Worm (Caenorhabditis elegans) whole organism, L3 larva: ENCODE data around the gene K12H6.7.

ENCODE experiments used
- R02D3.7 ChIP-seq: fragments of 150-350 bp; optimal IDR thresholded peaks from 2 replicates; lab custom pipeline; 2014; ENCODE audit warnings: missing biosample characterization, missing genetic modification characterization
- ceh-16 ChIP-seq: sonication (generic microtip); optimal IDR thresholded peaks from 2 replicates; lab custom pipeline; 2017; ENCODE audit warnings: missing biosample characterization, missing genetic modification characterization
- ceh-82 ChIP-seq: fragments of 150-350 bp; optimal IDR thresholded peaks from 2 replicates; lab custom pipeline; 2014; ENCODE audit warnings: missing biosample characterization, missing genetic modification characterization
- ceh-9 ChIP-seq: sonication (generic microtip); optimal IDR thresholded peaks from 2 replicates; lab custom pipeline; 2018; ENCODE audit warnings: missing biosample characterization, missing genetic modification characterization
- daf-12 ChIP-seq: fragments of 150-350 bp; optimal IDR thresholded peaks from 2 replicates; lab custom pipeline; 2014; ENCODE audit warnings: missing biosample characterization, missing genetic modification reagents, missing genetic modification characterization
- egl-5 ChIP-seq: fragments of 150-350 bp; optimal IDR thresholded peaks from 2 replicates; lab custom pipeline; 2017; ENCODE audit warnings: missing biosample characterization, missing genetic modification reagents, missing genetic modification characterization, inconsistent platforms
- elt-1 ChIP-seq: fragments of 150-350 bp; optimal IDR thresholded peaks from 2 replicates; lab custom pipeline; 2014; ENCODE audit warnings: missing biosample characterization, missing genetic modification characterization
- elt-2 ChIP-seq: sonication (generic microtip); optimal IDR thresholded peaks from 2 replicates; lab custom pipeline; 2016; ENCODE audit warnings: missing genetic modification reagents, mild to moderate bottlenecking, missing genetic modification characterization, missing compliant biosample characterization
- elt-3 ChIP-seq, 3 experiments: fragments of 150-350 bp in 1 of 3; sonication (generic microtip) in 2 of 3; optimal IDR thresholded peaks; 2 replicates in 2 of 3; 4 replicates in 1 of 3; lab custom pipeline; 2014 to 2017; ENCODE audit warnings: missing biosample characterization in 3 of 3, missing genetic modification characterization in 3 of 3
- eor-1 ChIP-seq, 2 experiments: fragments of 150-350 bp; optimal IDR thresholded peaks; 2 replicates each; lab custom pipeline; 2014 to 2018; ENCODE audit warnings: missing biosample characterization in 2 of 2, missing genetic modification characterization in 2 of 2
- fkh-10 ChIP-seq: sonication (generic microtip); optimal IDR thresholded peaks from 2 replicates; lab custom pipeline; 2017; ENCODE audit warnings: missing biosample characterization, missing genetic modification reagents, missing genetic modification characterization
- fkh-2 ChIP-seq: fragments of 150-350 bp; optimal IDR thresholded peaks from 2 replicates; lab custom pipeline; 2014; ENCODE audit warnings: missing biosample characterization, missing genetic modification reagents, missing genetic modification characterization
- fos-1 ChIP-seq: fragments of 150-350 bp; optimal IDR thresholded peaks from 2 replicates; lab custom pipeline; 2014; ENCODE audit warnings: missing biosample characterization, missing genetic modification characterization
- hmg-11 ChIP-seq: sonication (generic microtip); optimal IDR thresholded peaks from 2 replicates; lab custom pipeline; 2016; ENCODE audit warnings: missing genetic modification characterization, missing compliant biosample characterization
- lin-15B ChIP-seq: fragments of 150-350 bp; optimal IDR thresholded peaks from 2 replicates; lab custom pipeline; 2014; ENCODE audit warnings: missing biosample characterization, missing genetic modification characterization
- lsy-12 ChIP-seq: sonication (generic microtip); optimal IDR thresholded peaks from 2 replicates; lab custom pipeline; 2016; ENCODE audit warnings: mild to moderate bottlenecking, missing genetic modification characterization, missing compliant biosample characterization
- mml-1 ChIP-seq: fragments of 150-350 bp; sonication (generic microtip); optimal IDR thresholded peaks from 3 replicates; lab custom pipeline; 2014; ENCODE audit warnings: missing biosample characterization, missing genetic modification characterization
- nfya-1 ChIP-seq: sonication (generic microtip); optimal IDR thresholded peaks from 2 replicates; lab custom pipeline; 2017; ENCODE audit warnings: missing genetic modification characterization, mild to moderate bottlenecking, missing compliant biosample characterization, antibody characterized with exemption, moderate library complexity; ENCODE audit not compliant: insufficient read depth
- nhr-11 ChIP-seq: fragments of 150-350 bp; optimal IDR thresholded peaks from 2 replicates; lab custom pipeline; 2014; ENCODE audit warnings: missing biosample characterization, missing genetic modification characterization
- nhr-12 ChIP-seq: fragments of 150-350 bp; optimal IDR thresholded peaks from 2 replicates; lab custom pipeline; 2014; ENCODE audit warnings: missing biosample characterization, missing genetic modification characterization
- nhr-23 ChIP-seq: fragments of 150-350 bp; optimal IDR thresholded peaks from 2 replicates; lab custom pipeline; 2014; ENCODE audit warnings: missing biosample characterization, missing genetic modification reagents, missing genetic modification characterization
- nhr-237 ChIP-seq: fragments of 150-350 bp; optimal IDR thresholded peaks from 2 replicates; lab custom pipeline; 2014; ENCODE audit warnings: missing biosample characterization, missing genetic modification characterization
- nhr-25 ChIP-seq: sonication (generic microtip); optimal IDR thresholded peaks from 2 replicates; lab custom pipeline; 2017; ENCODE audit warnings: missing biosample characterization, missing genetic modification characterization
- nhr-28 ChIP-seq: fragments of 150-350 bp; optimal IDR thresholded peaks from 2 replicates; lab custom pipeline; 2014; ENCODE audit warnings: missing biosample characterization, missing genetic modification characterization
- nhr-43 ChIP-seq: sonication (generic microtip); optimal IDR thresholded peaks from 2 replicates; lab custom pipeline; 2016; ENCODE audit warnings: mild to moderate bottlenecking, missing genetic modification characterization, missing compliant biosample characterization; ENCODE audit not compliant: poor library complexity, severe bottlenecking
- nhr-67 ChIP-seq: fragments of 150-350 bp; optimal IDR thresholded peaks from 2 replicates; lab custom pipeline; 2014; ENCODE audit warnings: missing biosample characterization, missing genetic modification characterization
- nhr-76 ChIP-seq: fragments of 150-350 bp; sonication (generic microtip); optimal IDR thresholded peaks from 5 replicates; lab custom pipeline; 2014; ENCODE audit warnings: missing biosample characterization, missing genetic modification characterization
- nhr-77 ChIP-seq: fragments of 150-350 bp; optimal IDR thresholded peaks from 2 replicates; lab custom pipeline; 2014; ENCODE audit warnings: missing biosample characterization, missing genetic modification characterization
- pha-4 ChIP-seq: fragments of 150-350 bp; optimal IDR thresholded peaks from 2 replicates; lab custom pipeline; 2014; ENCODE audit warnings: missing biosample characterization, missing genetic modification reagents, missing genetic modification characterization
- pqm-1 ChIP-seq: fragments of 150-350 bp; optimal IDR thresholded peaks from 2 replicates; lab custom pipeline; 2017; ENCODE audit warnings: missing biosample characterization, missing genetic modification characterization, inconsistent platforms
- skn-1 ChIP-seq: fragments of 150-350 bp; optimal IDR thresholded peaks from 2 replicates; lab custom pipeline; 2014; ENCODE audit warnings: missing biosample characterization, missing genetic modification characterization
- tbx-2 ChIP-seq: sonication (generic microtip); optimal IDR thresholded peaks from 2 replicates; lab custom pipeline; 2016; ENCODE audit warnings: mild to moderate bottlenecking, missing genetic modification characterization, missing compliant biosample characterization
- unc-39 ChIP-seq: sonication (generic microtip); optimal IDR thresholded peaks from 4 replicates; lab custom pipeline; 2017; ENCODE audit warnings: missing biosample characterization, missing genetic modification characterization
- unc-62 ChIP-seq: fragments of 150-350 bp; sonication (generic microtip); optimal IDR thresholded peaks from 4 replicates; lab custom pipeline; 2014; ENCODE audit warnings: missing biosample characterization, missing genetic modification reagents, missing genetic modification characterization
- zag-1 ChIP-seq: fragments of 150-350 bp; optimal IDR thresholded peaks from 2 replicates; lab custom pipeline; 2014; ENCODE audit warnings: missing biosample characterization, missing genetic modification characterization
- ztf-11 ChIP-seq: fragments of 150-350 bp; optimal IDR thresholded peaks from 2 replicates; lab custom pipeline; 2014; ENCODE audit warnings: missing biosample characterization, missing genetic modification characterization
- ztf-4 ChIP-seq: fragments of 150-350 bp; optimal IDR thresholded peaks from 2 replicates; lab custom pipeline; 2014; ENCODE audit warnings: missing biosample characterization, missing genetic modification characterization

K12H6.7 gene

DNA sequence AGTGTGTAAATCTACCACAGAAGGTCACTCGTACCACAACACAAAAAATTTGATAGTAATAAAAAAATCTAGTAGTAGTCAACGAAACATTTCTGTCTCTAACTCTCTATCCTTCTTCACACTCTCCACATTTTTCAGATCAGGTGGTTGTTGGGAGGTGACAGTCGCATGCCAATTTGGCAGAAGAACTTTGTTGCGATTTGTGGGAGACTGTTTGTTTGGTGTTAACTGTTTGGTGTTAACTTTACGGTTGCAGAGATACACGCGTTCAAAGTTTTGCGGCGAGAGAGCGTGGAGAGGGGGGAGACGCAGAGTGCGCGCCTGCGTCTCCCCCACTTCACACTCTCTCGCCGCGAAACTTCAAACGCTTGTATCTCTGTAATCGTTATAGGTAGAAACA is 31.8 kb downstream of the K12H6.7 start:
- peak; percentile 8 for TF ChIP-seq elt-2 (tag; lab: Kevin White, UChicago)
- no peak for TF ChIP-seq nfya-1
- peak; percentile 42 for TF ChIP-seq pha-4 (tag; lab: Kevin White, UChicago)

DNA sequence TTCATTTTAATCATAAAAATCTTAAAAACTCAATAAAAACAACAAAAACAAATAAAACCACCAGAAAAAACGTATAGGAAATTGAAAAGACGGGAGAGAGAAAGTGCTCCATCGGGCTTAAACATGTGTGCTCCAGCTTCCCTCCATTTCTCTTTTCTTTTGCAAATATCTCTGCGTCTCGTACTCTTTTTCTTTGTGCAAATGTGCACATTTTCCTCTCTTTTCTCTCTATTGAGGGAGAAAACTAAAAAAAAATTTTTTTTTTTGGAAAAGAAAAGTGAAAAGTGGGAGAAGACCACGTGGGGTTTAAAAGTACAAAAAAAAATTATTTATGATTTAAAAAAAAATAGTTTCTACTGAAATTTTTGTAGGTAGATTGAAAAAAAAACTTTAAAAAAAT is 32.5 kb downstream of the K12H6.7 start:
- TF ChIP-seq fkh-10 (GFP tag; lab: Kevin White, UChicago) (no peak), elt-3 (tag; optimal IDR thresholded peaks at IDR 0.05; lab: Kevin White, UChicago) (no peak), pha-4 (tag; lab: Kevin White, UChicago) (peak; percentile 63), nfya-1 (peak; percentile 67), lin-15B (tag; lab: Kevin White, UChicago) (peak; percentile 4), ceh-82 (tag; lab: Kevin White, UChicago) (no peak)
- TF ChIP-seq, all 47 proteins: peak for 3

- TF ChIP-seq nhr-237 (tag; lab: Kevin White, UChicago) = no peak
- TF ChIP-seq nhr-11 = no peak
- TF ChIP-seq nhr-25 (tag; lab: Kevin White, UChicago) = peak; percentile 18
- TF ChIP-seq nhr-67 (tag; lab: Kevin White, UChicago) = no peak
- TF ChIP-seq fos-1 (tag; lab: Kevin White, UChicago) = no peak
- no peak for TF ChIP-seq ceh-9 (tag; lab: Kevin White, UChicago)
- no peak for TF ChIP-seq nhr-28
- peak; percentile 15 for TF ChIP-seq nhr-43 (tag; lab: Kevin White, UChicago)
- peak; percentile 37 for TF ChIP-seq mml-1
- TF ChIP-seq fkh-2 (tag; lab: Kevin White, UChicago) = no peak
- no peak for TF ChIP-seq eor-1 (tag; optimal IDR thresholded peaks at IDR 0.05; lab: Kevin White, UChicago)
- TF ChIP-seq ztf-4 (tag; lab: Kevin White, UChicago) = no peak
- TF ChIP-seq unc-62 = no peak
- TF ChIP-seq fkh-10 (GFP tag; lab: Kevin White, UChicago) = no peak
- TF ChIP-seq elt-2 (tag; lab: Kevin White, UChicago) = peak; percentile 89
- TF ChIP-seq elt-3 (tag; optimal IDR thresholded peaks at IDR 0.05; lab: Kevin White, UChicago) = peak in 1 of 3 experiments; percentile 30
- TF ChIP-seq hmg-11 = no peak
- TF ChIP-seq pqm-1 (tag; lab: Kevin White, UChicago) = peak; percentile 64
- TF ChIP-seq elt-1 (tag; lab: Kevin White, UChicago) = no peak
- TF ChIP-seq lin-15B (tag; lab: Kevin White, UChicago) = no peak
- TF ChIP-seq nhr-23 (tag; lab: Kevin White, UChicago) = no peak
- TF ChIP-seq zag-1 = no peak
- TF ChIP-seq lsy-12 (tag; lab: Kevin White, UChicago) = no peak
- no peak for TF ChIP-seq R02D3.7 (tag; lab: Kevin White, UChicago)
- TF ChIP-seq egl-5 (tag; lab: Kevin White, UChicago) = no peak
- TF ChIP-seq ceh-16 (tag; lab: Kevin White, UChicago) = no peak
- TF ChIP-seq, all 47 proteins: peak for 6
Observed at ce11 chrII:2802804-2803586, 33.8 kb downstream of the K12H6.7 start.

ce11 chrII:2801764-2802163 is 35.0 kb downstream of the K12H6.7 start:
- TF ChIP-seq skn-1 (no peak), nhr-76 (tag; lab: Kevin White, UChicago) (no peak), lsy-12 (tag; lab: Kevin White, UChicago) (no peak), hmg-11 (no peak), eor-1 (tag; optimal IDR thresholded peaks at IDR 0.05; lab: Kevin White, UChicago) (no peak), egl-5 (tag; lab: Kevin White, UChicago) (no peak), daf-12 (tag; lab: Kevin White, UChicago) (no peak), nhr-67 (tag; lab: Kevin White, UChicago) (no peak), ztf-11 (tag; lab: Kevin White, UChicago) (no peak), nhr-12 (tag; lab: Kevin White, UChicago) (no peak), fkh-2 (tag; lab: Kevin White, UChicago) (no peak), nhr-25 (tag; lab: Kevin White, UChicago) (no peak), nhr-77 (tag; lab: Kevin White, UChicago) (no peak), tbx-2 (no peak), unc-39 (no peak), pqm-1 (tag; lab: Kevin White, UChicago) (no peak), nhr-237 (tag; lab: Kevin White, UChicago) (no peak)
